Fruit fly (Drosophila melanogaster) whole organism, embryonic: Measurements from ENCODE around the gene CG31010.

Experiments used
- E2f2 ChIP-seq: fragments of 200-800 bp; sonication (Bioruptor generic); IDR thresholded peaks from 2 replicates; pipeline ENCODE4 v1.3.6; 2022; ENCODE audit warnings: missing biosample characterization, missing genetic modification characterization
- Gug ChIP-seq: fragments of 200-800 bp; sonication (Bioruptor generic); IDR thresholded peaks from 4 replicates; pipeline ENCODE4 v1.3.6; 2022; ENCODE audit warnings: missing biosample characterization, missing genetic modification characterization
- Nf-YB ChIP-seq: fragments of 200-800 bp; sonication (Bioruptor generic); optimal IDR thresholded peaks from 3 replicates; lab custom pipeline; 2019; ENCODE audit warnings: missing biosample characterization, mild to moderate bottlenecking, missing genetic modification characterization, moderate library complexity
- Usf ChIP-seq: fragments of 200-800 bp; sonication (Bioruptor generic); optimal IDR thresholded peaks from 2 replicates; lab custom pipeline; 2017; ENCODE audit warnings: missing genotype, missing biosample characterization, missing genetic modification characterization
- mld ChIP-seq: fragments of 200-800 bp; sonication (Bioruptor generic); IDR thresholded peaks from 3 replicates; pipeline ENCODE4 v1.3.6; 2022; ENCODE audit warnings: missing biosample characterization, missing genetic modification characterization; ENCODE audit not compliant: partially characterized antibody
- sna ChIP-seq: fragments of 200-800 bp; sonication (Bioruptor generic); IDR thresholded peaks from 2 replicates; pipeline ENCODE4 v1.3.6; 2022; ENCODE audit warnings: missing biosample characterization, missing genetic modification characterization; ENCODE audit not compliant: partially characterized antibody

DNA sequence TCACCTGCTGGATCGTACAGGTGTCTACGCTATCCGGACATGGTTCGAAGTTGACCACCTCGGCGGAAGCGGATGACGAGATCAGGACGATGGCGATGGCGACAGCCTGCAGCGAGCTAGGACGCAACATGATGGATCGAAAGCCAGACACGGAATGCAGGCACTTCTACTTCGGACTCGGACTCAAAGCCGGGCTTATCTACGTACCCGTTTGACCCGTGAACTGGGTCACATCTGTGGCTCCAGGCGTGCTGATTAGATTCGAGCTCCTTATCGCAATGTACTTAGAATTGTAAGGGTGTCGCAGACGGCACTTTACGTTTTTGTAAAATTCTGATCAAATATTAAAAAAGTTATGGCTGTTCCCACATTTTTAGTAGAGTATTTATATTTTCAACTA, 39.2 kb upstream of the CG31010 start, which contains the start of gene Npc2g:
- TF ChIP-seq Nf-YB (no peak), Usf (GFP tag; lab: Kevin White, UChicago) (no peak), mld (no peak), Gug (GFP tag; lab: Robert Waterston, UW) (no peak), sna (no peak), E2f2 (no peak)
